Fruit fly (Drosophila melanogaster) whole organism, embryonic: ENCODE data around the gene CG42749.

Source experiments
- C15 ChIP-seq: fragments of 200-800 bp; sonication (Bioruptor generic); IDR thresholded peaks from 3 replicates; pipeline ENCODE4 v1.3.6; 2022; ENCODE audit warnings: missing biosample characterization, missing genetic modification characterization
- CG10654 ChIP-seq: fragments of 200-800 bp; sonication (Bioruptor generic); optimal IDR thresholded peaks from 2 replicates; lab custom pipeline; 2016; ENCODE audit warnings: missing biosample characterization, missing genetic modification characterization
- CG10979 ChIP-seq: fragments of 200-800 bp; sonication (Bioruptor generic); optimal IDR thresholded peaks from 2 replicates; lab custom pipeline; 2018; ENCODE audit warnings: missing biosample characterization, mild to moderate bottlenecking, missing genetic modification characterization, moderate library complexity
- CG13287 ChIP-seq: fragments of 200-800 bp; sonication (Bioruptor generic); IDR thresholded peaks from 2 replicates; pipeline ENCODE4 v1.3.6; 2022; ENCODE audit warnings: missing biosample characterization, missing genetic modification characterization; ENCODE audit not compliant: partially characterized antibody
- CG13624 ChIP-seq: fragments of 200-800 bp; sonication (Bioruptor generic); optimal IDR thresholded peaks from 2 replicates; lab custom pipeline; 2016; ENCODE audit warnings: missing biosample characterization, missing genetic modification characterization
- CG13894 ChIP-seq: fragments of 200-800 bp; sonication (Bioruptor generic); optimal IDR thresholded peaks from 3 replicates; lab custom pipeline; 2018; ENCODE audit warnings: missing biosample characterization, mild to moderate bottlenecking, missing genetic modification characterization, moderate library complexity
- CG15479 ChIP-seq: fragments of 200-800 bp; sonication (Bioruptor generic); optimal IDR thresholded peaks from 3 replicates; lab custom pipeline; 2019; ENCODE audit warnings: missing biosample characterization, mild to moderate bottlenecking, missing genetic modification characterization, moderate library complexity
- CG15514 ChIP-seq: fragments of 200-800 bp; sonication (Bioruptor generic); optimal IDR thresholded peaks from 3 replicates; lab custom pipeline; 2017; ENCODE audit warnings: missing biosample characterization, missing genetic modification characterization, mild to moderate bottlenecking, moderate library complexity, missing genetic modification reagents
- CG17612 ChIP-seq: fragments of 200-800 bp; sonication (Bioruptor generic); IDR thresholded peaks from 2 replicates; pipeline ENCODE4 v1.3.6; 2022; ENCODE audit warnings: missing biosample characterization, missing genetic modification characterization
- CG17829 ChIP-seq: fragments of 200-800 bp; optimal IDR thresholded peaks from 2 replicates; lab custom pipeline; 2019; ENCODE audit warnings: missing biosample characterization, mild to moderate bottlenecking, missing genetic modification characterization, moderate library complexity
- CG18764 ChIP-seq: fragments of 200-800 bp; sonication (Bioruptor generic); optimal IDR thresholded peaks from 3 replicates; lab custom pipeline; 2016; ENCODE audit warnings: missing biosample characterization, missing genetic modification characterization
- CG2129 ChIP-seq: fragments of 200-800 bp; sonication (Bioruptor generic); IDR thresholded peaks from 2 replicates; pipeline ENCODE4 v1.3.6; 2022; ENCODE audit warnings: missing biosample characterization, missing genetic modification characterization; ENCODE audit not compliant: partially characterized antibody
- CG33213 ChIP-seq: fragments of 200-800 bp; sonication (Bioruptor generic); optimal IDR thresholded peaks from 3 replicates; lab custom pipeline; 2016; ENCODE audit warnings: missing biosample characterization, missing genetic modification characterization
- CG3847 ChIP-seq: fragments of 200-800 bp; sonication (Bioruptor generic); IDR thresholded peaks from 2 replicates; pipeline ENCODE4 v1.3.6; 2022; ENCODE audit warnings: missing biosample characterization, missing genetic modification characterization
- CG4282 ChIP-seq: fragments of 200-800 bp; sonication (Bioruptor generic); optimal IDR thresholded peaks from 2 replicates; lab custom pipeline; 2016; ENCODE audit warnings: missing biosample characterization, missing genetic modification characterization
- CG4424 ChIP-seq: fragments of 200-800 bp; sonication (Bioruptor generic); optimal IDR thresholded peaks from 3 replicates; lab custom pipeline; 2016; ENCODE audit warnings: missing biosample characterization, missing genetic modification characterization
- CG4617 ChIP-seq: fragments of 200-800 bp; sonication (Bioruptor generic); optimal IDR thresholded peaks from 3 replicates; lab custom pipeline; 2016; ENCODE audit warnings: missing biosample characterization, missing genetic modification characterization, borderline replicate concordance
- CG6175 ChIP-seq: fragments of 200-800 bp; sonication (Bioruptor generic); IDR thresholded peaks from 3 replicates; pipeline ENCODE4 v1.3.6; 2022; ENCODE audit warnings: missing biosample characterization, missing genetic modification characterization
- CG6791 ChIP-seq: fragments of 200-800 bp; sonication (Bioruptor generic); IDR thresholded peaks from 3 replicates; pipeline ENCODE4 v1.3.6; 2022; ENCODE audit warnings: missing biosample characterization, missing genetic modification characterization; ENCODE audit not compliant: partially characterized antibody
- CG9876 ChIP-seq: fragments of 200-800 bp; sonication (Bioruptor generic); optimal IDR thresholded peaks from 2 replicates; lab custom pipeline; 2016; ENCODE audit warnings: missing biosample characterization, missing genetic modification characterization
- CHES-1-like ChIP-seq: fragments of 200-800 bp; sonication (Bioruptor generic); optimal IDR thresholded peaks from 2 replicates; lab custom pipeline; 2016; ENCODE audit warnings: missing biosample characterization, missing genetic modification characterization
- CkIIα-i1 ChIP-seq: fragments of 200-800 bp; sonication (Bioruptor generic); IDR thresholded peaks from 2 replicates; pipeline ENCODE4 v1.3.6; 2022; ENCODE audit warnings: missing biosample characterization, missing genetic modification characterization
- Dll ChIP-seq: fragments of 200-800 bp; sonication (Bioruptor generic); IDR thresholded peaks from 4 replicates; pipeline ENCODE4 v1.3.6; 2022; ENCODE audit warnings: missing biosample characterization, missing genetic modification characterization; ENCODE audit not compliant: partially characterized antibody
- ERR ChIP-seq: fragments of 200-800 bp; sonication (Bioruptor generic); optimal IDR thresholded peaks from 2 replicates; lab custom pipeline; 2016; ENCODE audit warnings: missing biosample characterization, missing genetic modification characterization
- HLH3B ChIP-seq: fragments of 200-800 bp; sonication (Bioruptor generic); IDR thresholded peaks from 2 replicates; pipeline ENCODE4 v1.3.6; 2022; ENCODE audit warnings: missing biosample characterization, missing genetic modification characterization
- Hmr ChIP-seq: fragments of 200-800 bp; sonication (Bioruptor generic); optimal IDR thresholded peaks from 3 replicates; lab custom pipeline; 2017; ENCODE audit warnings: mild to moderate bottlenecking, missing biosample characterization, missing genetic modification reagents, missing genetic modification characterization
- Lhr ChIP-seq: fragments of 200-800 bp; sonication (Bioruptor generic); optimal IDR thresholded peaks from 3 replicates; lab custom pipeline; 2017; ENCODE audit warnings: mild to moderate bottlenecking, missing biosample characterization, missing genetic modification reagents, missing genetic modification characterization
- Max ChIP-seq: fragments of 200-800 bp; sonication (Bioruptor generic); optimal IDR thresholded peaks from 2 replicates; lab custom pipeline; 2016; ENCODE audit warnings: missing biosample characterization, mild to moderate bottlenecking, missing genetic modification characterization
- YL-1 ChIP-seq: fragments of 200-800 bp; sonication (Bioruptor generic); optimal IDR thresholded peaks from 3 replicates; lab custom pipeline; 2017; ENCODE audit warnings: missing biosample characterization, mild to moderate bottlenecking, missing genetic modification characterization
- ab ChIP-seq: fragments of 200-800 bp; sonication (Bioruptor generic); optimal IDR thresholded peaks from 2 replicates; lab custom pipeline; 2016; ENCODE audit warnings: missing biosample characterization, missing genetic modification characterization
- az2 ChIP-seq: fragments of 200-800 bp; sonication (Bioruptor generic); optimal IDR thresholded peaks from 3 replicates; lab custom pipeline; 2016; ENCODE audit warnings: missing biosample characterization, missing genetic modification characterization
- esg ChIP-seq: fragments of 200-800 bp; sonication (Bioruptor generic); conservative IDR thresholded peaks from 2 replicates; pipeline ENCODE4 v1.3.6; 2022; ENCODE audit warnings: missing biosample characterization, missing genetic modification characterization
- grau ChIP-seq: fragments of 200-800 bp; optimal IDR thresholded peaks from 3 replicates; lab custom pipeline; 2019; ENCODE audit warnings: missing biosample characterization, mild to moderate bottlenecking, missing genetic modification characterization, moderate library complexity
- hbn ChIP-seq: fragments of 200-800 bp; sonication (Bioruptor generic); IDR thresholded peaks from 2 replicates; pipeline ENCODE4 v1.3.6; 2022; ENCODE audit warnings: missing biosample characterization, missing genetic modification characterization; ENCODE audit not compliant: partially characterized antibody
- lab ChIP-seq: fragments of 200-800 bp; sonication (Bioruptor generic); optimal IDR thresholded peaks from 3 replicates; lab custom pipeline; 2017; ENCODE audit warnings: missing biosample characterization, missing genetic modification characterization, mild to moderate bottlenecking, moderate library complexity, missing genetic modification reagents
- lilli ChIP-seq: fragments of 200-800 bp; sonication (Bioruptor generic); optimal IDR thresholded peaks from 3 replicates; lab custom pipeline; 2016; ENCODE audit warnings: missing biosample characterization, missing genetic modification characterization
- luna ChIP-seq: fragments of 200-800 bp; sonication (Bioruptor generic); optimal IDR thresholded peaks from 2 replicates; lab custom pipeline; 2016; ENCODE audit warnings: missing biosample characterization, missing genetic modification characterization
- mld ChIP-seq: fragments of 200-800 bp; sonication (Bioruptor generic); IDR thresholded peaks from 3 replicates; pipeline ENCODE4 v1.3.6; 2022; ENCODE audit warnings: missing biosample characterization, missing genetic modification characterization; ENCODE audit not compliant: partially characterized antibody
- pho ChIP-seq: fragments of 200-800 bp; sonication (Bioruptor generic); optimal IDR thresholded peaks from 2 replicates; lab custom pipeline; 2016; ENCODE audit warnings: missing biosample characterization, missing genetic modification characterization
- phol ChIP-seq: fragments of 200-800 bp; sonication (Bioruptor generic); optimal IDR thresholded peaks from 3 replicates; lab custom pipeline; 2018; ENCODE audit warnings: missing biosample characterization, mild to moderate bottlenecking, missing genetic modification characterization, moderate library complexity
- pnt ChIP-seq: fragments of 200-800 bp; sonication (Bioruptor generic); optimal IDR thresholded peaks from 3 replicates; lab custom pipeline; 2016; ENCODE audit warnings: missing biosample characterization, missing genetic modification characterization
- pum ChIP-seq: fragments of 200-800 bp; sonication (Bioruptor generic); optimal IDR thresholded peaks from 2 replicates; lab custom pipeline; 2016; ENCODE audit warnings: missing biosample characterization, missing genetic modification characterization
- repo ChIP-seq: fragments of 200-800 bp; sonication (Bioruptor generic); optimal IDR thresholded peaks from 2 replicates; lab custom pipeline; 2016; ENCODE audit warnings: missing biosample characterization, missing genetic modification characterization
- sc ChIP-seq, 3 experiments: fragments of >200 bp in 2 of 3; fragments of 200-800 bp in 1 of 3; sonication (Bioruptor generic) in 1 of 3; optimal IDR thresholded peaks; 2 replicates in 2 of 3; 3 replicates in 1 of 3; lab custom pipeline; 2017; ENCODE audit warnings: mild to moderate bottlenecking in 1 of 3, missing biosample characterization in 1 of 3, missing genetic modification characterization in 1 of 3, missing genetic modification reagents in 1 of 3
- sna ChIP-seq: fragments of 200-800 bp; sonication (Bioruptor generic); IDR thresholded peaks from 2 replicates; pipeline ENCODE4 v1.3.6; 2022; ENCODE audit warnings: missing biosample characterization, missing genetic modification characterization; ENCODE audit not compliant: partially characterized antibody
- sob ChIP-seq: fragments of 200-800 bp; sonication (Bioruptor generic); IDR thresholded peaks from 2 replicates; pipeline ENCODE4 v1.3.6; 2022; ENCODE audit warnings: missing biosample characterization, missing genetic modification characterization
- ssp ChIP-seq: fragments of 200-800 bp; sonication (Bioruptor generic); IDR thresholded peaks from 2 replicates; pipeline ENCODE4 v1.3.6; 2022; ENCODE audit warnings: missing biosample characterization, missing genetic modification characterization
- stwl ChIP-seq: fragments of 200-800 bp; sonication (Bioruptor generic); optimal IDR thresholded peaks from 3 replicates; lab custom pipeline; 2018; ENCODE audit warnings: missing biosample characterization, mild to moderate bottlenecking, missing genetic modification characterization, moderate library complexity
- vnd ChIP-seq: fragments of 200-800 bp; sonication (Bioruptor generic); IDR thresholded peaks from 3 replicates; pipeline ENCODE4 v1.3.6; 2022; ENCODE audit warnings: missing biosample characterization, missing genetic modification characterization; ENCODE audit not compliant: partially characterized antibody

The CG42749 gene

dm6 chrX:5308963-5309362 lies 13.1 kb downstream of the CG42749 start, which contains the start of the genes Cdk7 and snf (continued):
- TF ChIP-seq CG13287 (GFP tag; lab: Robert Waterston, UW) (peak; percentile 88), CG6791 (GFP tag; lab: Robert Waterston, UW) (peak; percentile 87), luna (GFP tag; lab: Kevin White, UChicago) (peak; percentile 26), CG15479 (GFP tag; lab: Kevin White, UChicago) (no peak), CG10979 (tag; lab: Kevin White, UChicago) (peak; percentile 25), vnd (GFP tag; lab: Robert Waterston, UW) (peak; percentile 83), CG4617 (GFP tag; lab: Kevin White, UChicago) (peak; percentile 45), Dll (GFP tag; lab: Robert Waterston, UW) (peak; percentile 92), CG2129 (peak; percentile 74), Lhr (GFP tag; lab: Kevin White, UChicago) (peak; percentile 24), stwl (tag; lab: Kevin White, UChicago) (peak; percentile 80), lab (GFP tag; lab: Kevin White, UChicago) (no peak), pho (GFP tag; lab: Kevin White, UChicago) (peak; percentile 49), CG4282 (GFP tag; lab: Kevin White, UChicago) (peak; percentile 8), CG13624 (peak; percentile 50), CG13894 (tag; lab: Kevin White, UChicago) (no peak), pum (GFP tag; lab: Kevin White, UChicago) (peak; percentile 20), CHES-1-like (GFP tag; lab: Kevin White, UChicago) (peak; percentile 56), CG3847 (peak; percentile 53), repo (GFP tag; lab: Kevin White, UChicago) (peak; percentile 1), CG15514 (GFP tag; lab: Kevin White, UChicago) (peak; percentile 76), sob (GFP tag; lab: Robert Waterston, UW) (peak; percentile 45), CG6175 (GFP tag; lab: Robert Waterston, UW) (no peak), sna (peak; percentile 80), ab (no peak), sc (optimal IDR thresholded peaks at IDR 0.05; lab: Kevin White, UChicago) (no peak), sc (GFP tag; optimal IDR thresholded peaks at IDR 0.05; lab: Kevin White, UChicago) (no peak), C15 (GFP tag; lab: Robert Waterston, UW) (no peak), grau (tag; lab: Kevin White, UChicago) (peak; percentile 33), lilli (GFP tag; lab: Kevin White, UChicago) (peak; percentile 71), CG33213 (GFP tag; lab: Kevin White, UChicago) (peak; percentile 60), Hmr (GFP tag; lab: Kevin White, UChicago) (peak; percentile 29), ERR (peak; percentile 11), CkIIα-i1 (GFP tag; lab: Robert Waterston, UW) (no peak), CG17829 (peak; percentile 24), esg (no peak), CG4424 (GFP tag; lab: Kevin White, UChicago) (peak; percentile 40), pnt (GFP tag; lab: Kevin White, UChicago) (no peak), CG10654 (GFP tag; lab: Kevin White, UChicago) (peak; percentile 21), Max (GFP tag; lab: Kevin White, UChicago) (peak; percentile 53), hbn (GFP tag; lab: Robert Waterston, UW) (peak; percentile 70), ssp (GFP tag; lab: Robert Waterston, UW) (peak; percentile 52; the same call in 1 of the 2 replicates), az2 (peak; percentile 34), YL-1 (GFP tag; lab: Kevin White, UChicago) (peak; percentile 58), CG17612 (no peak), HLH3B (GFP tag; lab: Robert Waterston, UW) (0 out of 2 replicates have a peak, but pooled peaks have one; percentile 15), CG18764 (GFP tag; lab: Kevin White, UChicago) (peak; percentile 83), phol (tag; lab: Kevin White, UChicago) (peak; percentile 60), mld (peak; percentile 75; the same call in 1 of the 3 replicates), CG9876 (GFP tag; lab: Kevin White, UChicago) (peak; percentile 40)
